Worm (Caenorhabditis elegans) whole organism, L1 larva: ENCODE results near the gene C13C4.8.

Experiments used
- C16A3.4 ChIP-seq: fragments of 150-350 bp; optimal IDR thresholded peaks from 2 replicates; lab custom pipeline; 2014; ENCODE audit warnings: missing biosample characterization, missing genetic modification characterization
- C34B4.2 ChIP-seq: sonication (generic microtip); optimal IDR thresholded peaks from 2 replicates; lab custom pipeline; 2017; ENCODE audit warnings: mild to moderate bottlenecking, missing genetic modification characterization, missing compliant biosample characterization
- aha-1 ChIP-seq: fragments of 150-350 bp; optimal IDR thresholded peaks from 2 replicates; lab custom pipeline; 2014; ENCODE audit warnings: missing biosample characterization, missing genetic modification characterization
- alr-1 ChIP-seq: fragments of 200-800 bp; sonication (Bioruptor generic); optimal IDR thresholded peaks from 2 replicates; lab custom pipeline; 2018; ENCODE audit warnings: borderline replicate concordance, mild to moderate bottlenecking, missing genetic modification characterization, missing compliant biosample characterization
- aly-2 ChIP-seq: fragments of 150-350 bp; optimal IDR thresholded peaks from 2 replicates; lab custom pipeline; 2014; ENCODE audit warnings: missing biosample characterization, missing genetic modification characterization
- ama-1 ChIP-seq: fragments of 150-350 bp; optimal IDR thresholded peaks from 2 replicates; lab custom pipeline; 2014
- blmp-1 ChIP-seq: fragments of 150-350 bp; optimal IDR thresholded peaks from 2 replicates; lab custom pipeline; 2014; ENCODE audit warnings: missing biosample characterization, missing genetic modification characterization
- ceh-63 ChIP-seq: fragments of 200-800 bp; sonication (Bioruptor generic); optimal IDR thresholded peaks from 2 replicates; lab custom pipeline; 2018; ENCODE audit warnings: mild to moderate bottlenecking, missing genetic modification characterization, missing compliant biosample characterization
- ceh-82 ChIP-seq, 3 experiments: fragments of 150-350 bp in 1 of 3; sonication (generic microtip) in 2 of 3; optimal IDR thresholded peaks; 2 replicates each; lab custom pipeline; 2014 to 2017; ENCODE audit warnings: missing biosample characterization in 3 of 3, missing genetic modification characterization in 3 of 3
- ceh-88 ChIP-seq: fragments of 200-800 bp; sonication (Bioruptor generic); IDR thresholded peaks from 2 replicates; pipeline ENCODE4 v1.3.6; 2022; ENCODE audit warnings: missing genetic modification characterization, missing compliant biosample characterization
- ceh-90 ChIP-seq: sonication (generic microtip); optimal IDR thresholded peaks from 2 replicates; lab custom pipeline; 2016; ENCODE audit warnings: missing genetic modification characterization, missing compliant biosample characterization
- dsc-1 ChIP-seq: sonication (generic microtip); optimal IDR thresholded peaks from 2 replicates; lab custom pipeline; 2016; ENCODE audit warnings: mild to moderate bottlenecking, missing genetic modification characterization, missing compliant biosample characterization
- efl-1 ChIP-seq, 4 experiments: fragments of 150-350 bp; optimal IDR thresholded peaks in 3 of 4; peaks in 1 of 4; 1 replicate in 1 of 4; 2 replicates in 3 of 4; lab custom pipeline; 2014; ENCODE audit warnings: missing biosample characterization in 2 of 4, missing genetic modification characterization in 2 of 4, missing genetic modification reagents in 2 of 4
- egl-13 ChIP-seq: sonication (generic microtip); optimal IDR thresholded peaks from 2 replicates; lab custom pipeline; 2016; ENCODE audit warnings: missing genotype, missing genetic modification reagents, missing genetic modification characterization, missing compliant biosample characterization
- elt-2 ChIP-seq: sonication (generic microtip); optimal IDR thresholded peaks from 2 replicates; lab custom pipeline; 2016; ENCODE audit warnings: missing genetic modification characterization, mild to moderate bottlenecking, inconsistent platforms, missing compliant biosample characterization, missing genetic modification reagents
- ets-5 ChIP-seq: fragments of 200-800 bp; sonication (Bioruptor generic); IDR thresholded peaks from 2 replicates; pipeline ENCODE4 v1.3.6; 2022; ENCODE audit warnings: missing genetic modification characterization, missing compliant biosample characterization
- fkh-8 ChIP-seq: sonication (generic microtip); optimal IDR thresholded peaks from 2 replicates; lab custom pipeline; 2016; ENCODE audit warnings: mild to moderate bottlenecking, missing genetic modification characterization, missing compliant biosample characterization
- fos-1 ChIP-seq: fragments of 150-350 bp; optimal IDR thresholded peaks from 2 replicates; lab custom pipeline; 2014; ENCODE audit warnings: missing biosample characterization, missing genetic modification characterization
- grh-1 ChIP-seq: fragments of 200-800 bp; sonication (Bioruptor generic); IDR thresholded peaks from 2 replicates; pipeline ENCODE4 v1.3.6; 2022; ENCODE audit warnings: missing genetic modification reagents, missing genetic modification characterization, missing compliant biosample characterization
- hlh-4 ChIP-seq: sonication (generic microtip); optimal IDR thresholded peaks from 2 replicates; lab custom pipeline; 2016; ENCODE audit warnings: mild to moderate bottlenecking, missing genetic modification characterization, missing compliant biosample characterization
- hpl-2 ChIP-seq: fragments of 150-350 bp; optimal IDR thresholded peaks from 2 replicates; lab custom pipeline; 2014; ENCODE audit warnings: missing biosample characterization, missing genetic modification reagents, missing genetic modification characterization
- lin-13 ChIP-seq: fragments of 150-350 bp; optimal IDR thresholded peaks from 2 replicates; lab custom pipeline; 2014; ENCODE audit warnings: missing biosample characterization, missing genetic modification reagents, missing genetic modification characterization
- lir-3 ChIP-seq: sonication (generic microtip); optimal IDR thresholded peaks from 2 replicates; lab custom pipeline; 2016; ENCODE audit warnings: mild to moderate bottlenecking, missing genetic modification characterization, moderate library complexity, missing compliant biosample characterization; ENCODE audit not compliant: poor library complexity
- lsy-2 ChIP-seq, 2 experiments: fragments of 150-350 bp; optimal IDR thresholded peaks; 2 replicates each; lab custom pipeline; 2014; ENCODE audit warnings: missing biosample characterization in 2 of 2, missing genetic modification characterization in 2 of 2
- mab-9 ChIP-seq: fragments of 200-800 bp; sonication (Bioruptor generic); IDR thresholded peaks from 2 replicates; pipeline ENCODE4 v1.3.6; 2022; ENCODE audit warnings: missing genetic modification reagents, missing genetic modification characterization, missing compliant biosample characterization
- mef-2 ChIP-seq: fragments of 150-350 bp; optimal IDR thresholded peaks from 2 replicates; lab custom pipeline; 2014; ENCODE audit warnings: missing biosample characterization, missing genetic modification characterization
- mep-1 ChIP-seq: fragments of 150-350 bp; optimal IDR thresholded peaks from 2 replicates; lab custom pipeline; 2014; ENCODE audit warnings: missing biosample characterization, missing genetic modification characterization
- nhr-11 ChIP-seq: fragments of 150-350 bp; optimal IDR thresholded peaks from 2 replicates; lab custom pipeline; 2014; ENCODE audit warnings: missing biosample characterization, missing genetic modification characterization
- nhr-19 ChIP-seq: fragments of 200-800 bp; sonication (Bioruptor generic); conservative IDR thresholded peaks from 2 replicates; pipeline ENCODE4 v1.3.6; 2022; ENCODE audit warnings: missing genetic modification characterization, missing compliant biosample characterization
- nhr-20 ChIP-seq: sonication (generic microtip); optimal IDR thresholded peaks from 2 replicates; lab custom pipeline; 2016; ENCODE audit warnings: mild to moderate bottlenecking, missing genetic modification characterization, missing compliant biosample characterization
- nhr-237 ChIP-seq: fragments of 150-350 bp; optimal IDR thresholded peaks from 2 replicates; lab custom pipeline; 2014; ENCODE audit warnings: missing biosample characterization, missing genetic modification characterization
- nhr-71 ChIP-seq: sonication (generic microtip); optimal IDR thresholded peaks from 2 replicates; lab custom pipeline; 2016; ENCODE audit warnings: mild to moderate bottlenecking, missing genetic modification characterization, moderate library complexity, missing compliant biosample characterization
- nhr-76 ChIP-seq: sonication (generic microtip); optimal IDR thresholded peaks from 2 replicates; lab custom pipeline; 2017; ENCODE audit warnings: missing biosample characterization, missing genetic modification characterization
- nhr-77 ChIP-seq: fragments of 150-350 bp; optimal IDR thresholded peaks from 2 replicates; lab custom pipeline; 2014; ENCODE audit warnings: missing biosample characterization, missing genetic modification characterization
- nhr-85 ChIP-seq: sonication (generic microtip); peaks from one replicate; lab custom pipeline; 2016; ENCODE audit warnings: missing genetic modification characterization, inconsistent platforms, missing compliant biosample characterization
- nhr-90 ChIP-seq: sonication (generic microtip); optimal IDR thresholded peaks from 2 replicates; lab custom pipeline; 2016; ENCODE audit warnings: mild to moderate bottlenecking, missing genetic modification characterization, missing compliant biosample characterization; ENCODE audit not compliant: poor library complexity
- pax-3 ChIP-seq: fragments of 200-800 bp; sonication (Bioruptor generic); optimal IDR thresholded peaks from 2 replicates; lab custom pipeline; 2018; ENCODE audit warnings: mild to moderate bottlenecking, missing genetic modification characterization, moderate library complexity, missing compliant biosample characterization
- pqm-1 ChIP-seq: sonication (generic microtip); optimal IDR thresholded peaks from 3 replicates; lab custom pipeline; 2017; ENCODE audit warnings: missing biosample characterization, missing genetic modification characterization
- rnt-1 ChIP-seq: sonication (generic microtip); optimal IDR thresholded peaks from 2 replicates; lab custom pipeline; 2016; ENCODE audit warnings: mild to moderate bottlenecking, missing genetic modification characterization, moderate library complexity, missing compliant biosample characterization
- skn-1 ChIP-seq: fragments of 150-350 bp; optimal IDR thresholded peaks from 2 replicates; lab custom pipeline; 2014; ENCODE audit warnings: missing biosample characterization, missing genetic modification characterization
- sox-4 ChIP-seq: sonication (generic microtip); optimal IDR thresholded peaks from 2 replicates; lab custom pipeline; 2016; ENCODE audit warnings: missing genetic modification characterization, missing compliant biosample characterization
- sptf-1 ChIP-seq: fragments of 150-350 bp; optimal IDR thresholded peaks from 2 replicates; lab custom pipeline; 2014; ENCODE audit warnings: missing biosample characterization, missing genetic modification characterization
- tbx-2 ChIP-seq: sonication (generic microtip); optimal IDR thresholded peaks from 2 replicates; lab custom pipeline; 2016; ENCODE audit warnings: missing genetic modification characterization, missing compliant biosample characterization
- unc-130 ChIP-seq: fragments of 150-350 bp; optimal IDR thresholded peaks from 2 replicates; lab custom pipeline; 2017; ENCODE audit warnings: missing biosample characterization, missing genetic modification characterization, inconsistent platforms
- unc-30 ChIP-seq: sonication (generic microtip); optimal IDR thresholded peaks from 2 replicates; lab custom pipeline; 2017; ENCODE audit warnings: missing biosample characterization, missing genetic modification characterization
- unc-62 ChIP-seq: fragments of 150-350 bp; optimal IDR thresholded peaks from 2 replicates; lab custom pipeline; 2014; ENCODE audit warnings: missing biosample characterization, missing genetic modification reagents, missing genetic modification characterization
- unc-86 ChIP-seq: sonication (generic microtip); optimal IDR thresholded peaks from 2 replicates; lab custom pipeline; 2016; ENCODE audit warnings: missing genetic modification characterization, missing compliant biosample characterization
- vab-15 ChIP-seq: sonication (generic microtip); optimal IDR thresholded peaks from 2 replicates; lab custom pipeline; 2017; ENCODE audit warnings: missing genotype, mild to moderate bottlenecking, missing genetic modification characterization, missing compliant biosample characterization
- zag-1 ChIP-seq: fragments of 150-350 bp; optimal IDR thresholded peaks from 2 replicates; lab custom pipeline; 2014; ENCODE audit warnings: missing biosample characterization, missing genetic modification characterization

C13C4.8 gene

DNA sequence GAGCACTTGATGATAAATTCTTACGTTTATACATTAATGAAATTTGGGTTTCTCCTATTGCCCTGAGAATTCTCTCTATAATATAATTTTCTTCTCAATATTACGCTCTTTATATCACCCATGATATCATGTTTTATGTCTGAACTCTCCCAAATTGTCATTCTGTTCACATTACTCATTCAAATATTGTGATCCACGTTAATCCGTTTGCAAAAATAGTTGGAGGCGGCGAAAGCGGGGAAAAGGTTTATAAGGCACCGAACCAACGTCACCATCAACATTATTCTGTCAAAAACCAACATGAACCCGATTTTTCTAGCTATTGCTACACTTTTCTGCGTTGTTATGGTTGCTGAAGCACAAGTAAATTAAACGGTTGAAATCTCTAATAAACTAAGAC, 35.1 kb downstream of the C13C4.8 start, which contains the start of gene C27A7.8:
C27A7.8 (plus strand) TSS at position 301 of the 400 bp plus-strand sequence.
- no peak for TF ChIP-seq sptf-1 (tag; lab: Kevin White, UChicago)
- TF ChIP-seq pax-3 = peak; percentile 26
- TF ChIP-seq nhr-77 = no peak
- peak; percentile 47 for TF ChIP-seq dsc-1 (tag; lab: Kevin White, UChicago)

DNA sequence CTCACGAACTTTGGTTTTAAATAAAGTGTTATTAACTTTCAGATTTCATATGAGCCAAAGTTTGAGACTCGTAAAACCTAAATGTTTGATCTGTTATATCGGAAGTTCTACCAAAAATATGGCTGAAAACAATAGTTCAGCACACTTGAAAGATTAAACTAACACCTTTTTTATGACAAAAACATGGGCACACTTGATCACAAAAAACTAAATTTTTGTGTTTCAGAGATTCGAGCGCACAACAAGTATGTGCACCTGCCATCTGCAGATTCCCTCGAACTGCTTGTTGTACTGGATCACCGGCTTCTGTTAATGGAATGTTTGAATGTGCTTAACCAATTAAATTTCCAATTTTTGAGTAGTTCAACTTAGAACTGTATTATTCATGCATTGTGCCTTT, 36.0 kb downstream of the C13C4.8 start:
- TF ChIP-seq nhr-85 (no peak), nhr-76 (no peak), lir-3 (no peak), aly-2 (tag; lab: Kevin White, UChicago) (no peak), unc-130 (no peak), zag-1 (tag; lab: Kevin White, UChicago) (no peak), sptf-1 (tag; lab: Kevin White, UChicago) (no peak), tbx-2 (tag; lab: Kevin White, UChicago) (no peak), fkh-8 (no peak), lin-13 (GFP tag; lab: Kevin White, UChicago) (no peak), blmp-1 (no peak), ets-5 (GFP tag; lab: Robert Waterston, UW) (no peak), fos-1 (tag; lab: Kevin White, UChicago) (no peak), aha-1 (tag; lab: Kevin White, UChicago) (no peak), unc-86 (tag; lab: Kevin White, UChicago) (no peak), ceh-63 (GFP tag; lab: Kevin White, UChicago) (no peak), nhr-90 (tag; lab: Kevin White, UChicago) (no peak), unc-30 (no peak), sox-4 (tag; lab: Kevin White, UChicago) (no peak), vab-15 (tag; lab: Kevin White, UChicago) (no peak)

DNA sequence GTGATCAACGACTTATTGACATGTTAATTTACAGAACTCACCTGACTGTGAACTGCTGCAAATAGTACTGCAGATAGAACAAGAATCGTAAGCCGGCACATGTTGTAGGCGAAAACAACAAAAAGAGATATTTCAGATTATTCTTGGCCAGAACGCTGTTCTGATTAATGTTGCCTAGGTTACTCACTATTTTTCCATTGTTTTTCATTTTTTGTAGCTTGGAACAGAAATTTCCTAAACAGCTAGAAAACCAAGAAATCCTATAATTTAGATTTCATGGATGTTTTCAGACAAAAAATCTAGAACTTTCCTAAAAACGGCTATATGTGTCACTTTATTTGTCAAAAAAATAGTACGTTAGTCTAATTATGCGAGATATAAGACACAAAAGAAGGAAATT, 36.8 kb downstream of the C13C4.8 start, which contains the start of gene C27A7.9:
C27A7.9 (minus strand) TSS at position 101 of the 400 bp plus-strand sequence.
- TF ChIP-seq nhr-11 (tag; lab: Kevin White, UChicago) (no peak), C16A3.4 (tag; lab: Kevin White, UChicago) (no peak), efl-1 (optimal IDR thresholded peaks at IDR 0.05; lab: Kevin White, UChicago) (no peak), efl-1 (GFP tag; optimal IDR thresholded peaks at IDR 0.05 in 1 of 2; lab: Kevin White, UChicago) (no peak), ceh-82 (tag; optimal IDR thresholded peaks at IDR 0.05; lab: Kevin White, UChicago) (no peak), grh-1 (GFP tag; lab: Robert Waterston, UW) (no peak), hpl-2 (no peak), ceh-90 (tag; lab: Kevin White, UChicago) (no peak), vab-15 (tag; lab: Kevin White, UChicago) (no peak), C34B4.2 (tag; lab: Kevin White, UChicago) (no peak), lir-3 (no peak), dsc-1 (tag; lab: Kevin White, UChicago) (no peak), mep-1 (no peak), ama-1 (lab: Kevin White, UChicago) (no peak), lsy-2 (tag; optimal IDR thresholded peaks at IDR 0.05; lab: Kevin White, UChicago) (no peak), alr-1 (tag; lab: Kevin White, UChicago) (no peak)

DNA sequence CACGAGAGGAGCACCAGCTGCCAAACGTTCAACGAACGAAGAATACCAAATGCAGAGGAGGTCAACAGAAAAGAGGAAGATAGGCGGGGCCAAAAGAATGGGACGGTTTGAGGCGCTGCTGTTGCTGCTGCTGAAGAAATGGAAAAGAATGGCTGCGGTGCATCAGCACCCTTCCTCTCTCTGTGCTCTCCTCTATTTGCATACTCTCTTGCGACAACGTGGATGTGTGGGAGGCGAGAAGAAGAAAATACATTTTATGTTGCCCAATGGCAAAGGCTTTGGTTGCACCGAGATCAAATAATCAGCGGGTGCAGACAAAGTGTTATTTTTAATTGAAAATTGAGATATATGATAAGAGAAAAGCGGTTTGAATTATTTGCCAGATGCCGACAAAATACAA, 40.6 kb downstream of the C13C4.8 start:
- no peak for TF ChIP-seq pqm-1 (tag; lab: Kevin White, UChicago)
- TF ChIP-seq unc-62 (GFP tag; lab: Kevin White, UChicago) = no peak
- no peak for TF ChIP-seq aha-1 (tag; lab: Kevin White, UChicago)
- TF ChIP-seq skn-1 (tag; lab: Kevin White, UChicago) = no peak
- peak in 1 of 2 experiments; percentile 14 for TF ChIP-seq efl-1 (optimal IDR thresholded peaks at IDR 0.05; lab: Kevin White, UChicago)
- peak in 1 of 2 experiments; percentile 77 for TF ChIP-seq efl-1 (GFP tag; optimal IDR thresholded peaks at IDR 0.05 in 1 of 2; lab: Kevin White, UChicago)
- TF ChIP-seq mef-2 = no peak
- TF ChIP-seq ceh-88 = no peak
- TF ChIP-seq nhr-19 (GFP tag; lab: Robert Waterston, UW) = peak; percentile 29
- TF ChIP-seq egl-13 (tag; lab: Kevin White, UChicago) = no peak
- TF ChIP-seq hlh-4 = no peak
- no peak for TF ChIP-seq mab-9 (GFP tag; lab: Robert Waterston, UW)
- no peak for TF ChIP-seq fkh-8
- no peak for TF ChIP-seq pax-3
- TF ChIP-seq rnt-1 (tag; lab: Kevin White, UChicago) = peak; percentile 76
- TF ChIP-seq nhr-85 = peak; percentile 81
- no peak for TF ChIP-seq ets-5 (GFP tag; lab: Robert Waterston, UW)
- TF ChIP-seq unc-30 = no peak
- peak; percentile 27 for TF ChIP-seq nhr-20 (tag; lab: Kevin White, UChicago)
- TF ChIP-seq nhr-71 (tag; lab: Kevin White, UChicago) = peak; percentile 47
- TF ChIP-seq elt-2 (tag; lab: Kevin White, UChicago) = no peak
- TF ChIP-seq nhr-237 (tag; lab: Kevin White, UChicago) = no peak
- TF ChIP-seq nhr-76 = no peak
